Worm (Caenorhabditis elegans) whole organism, L4 larva: ENCODE results near the gene F37A4.3.

Experiments
- F49E8.2 ChIP-seq: sonication (generic microtip); optimal IDR thresholded peaks from 2 replicates; lab custom pipeline; 2016; ENCODE audit warnings: missing compliant biosample characterization, mild to moderate bottlenecking, missing genetic modification characterization, borderline replicate concordance
- ama-1 ChIP-seq: fragments of 150-350 bp; optimal IDR thresholded peaks from 2 replicates; lab custom pipeline; 2014; ENCODE audit warnings: inconsistent platforms, mixed read lengths
- ceh-28 ChIP-seq: fragments of 150-350 bp; optimal IDR thresholded peaks from 2 replicates; lab custom pipeline; 2014; ENCODE audit warnings: missing biosample characterization, missing genetic modification reagents, missing genetic modification characterization
- lsy-2 ChIP-seq, 2 experiments: fragments of 150-350 bp in 1 of 2; sonication (generic microtip) in 1 of 2; optimal IDR thresholded peaks; 2 replicates each; lab custom pipeline; 2014 to 2017; ENCODE audit warnings: missing biosample characterization in 2 of 2, missing genetic modification characterization in 2 of 2
- pha-4 ChIP-seq, 2 experiments: fragments of 150-350 bp in 1 of 2; fragments of 200-800 bp in 1 of 2; sonication (Bioruptor generic) in 1 of 2; IDR thresholded peaks in 1 of 2; optimal IDR thresholded peaks in 1 of 2; 2 replicates each; pipeline versions ENCODE4 v1.3.6 to Lab custom; 2014 to 2022; ENCODE audit warnings: missing genetic modification characterization in 2 of 2, missing genetic modification reagents in 2 of 2, missing biosample characterization in 1 of 2, missing compliant biosample characterization in 1 of 2
- pqm-1 ChIP-seq: sonication (generic microtip); optimal IDR thresholded peaks from 2 replicates; lab custom pipeline; 2017; ENCODE audit warnings: missing biosample characterization, missing genetic modification characterization
- tag-97 ChIP-seq: fragments of 200-800 bp; sonication (Bioruptor generic); IDR thresholded peaks from 2 replicates; pipeline ENCODE4 v1.3.6; 2022; ENCODE audit warnings: missing genetic modification characterization, missing compliant biosample characterization
- unc-130 ChIP-seq: sonication (generic microtip); optimal IDR thresholded peaks from 2 replicates; lab custom pipeline; 2016; ENCODE audit warnings: missing genetic modification reagents, missing genetic modification characterization, missing compliant biosample characterization

DNA sequence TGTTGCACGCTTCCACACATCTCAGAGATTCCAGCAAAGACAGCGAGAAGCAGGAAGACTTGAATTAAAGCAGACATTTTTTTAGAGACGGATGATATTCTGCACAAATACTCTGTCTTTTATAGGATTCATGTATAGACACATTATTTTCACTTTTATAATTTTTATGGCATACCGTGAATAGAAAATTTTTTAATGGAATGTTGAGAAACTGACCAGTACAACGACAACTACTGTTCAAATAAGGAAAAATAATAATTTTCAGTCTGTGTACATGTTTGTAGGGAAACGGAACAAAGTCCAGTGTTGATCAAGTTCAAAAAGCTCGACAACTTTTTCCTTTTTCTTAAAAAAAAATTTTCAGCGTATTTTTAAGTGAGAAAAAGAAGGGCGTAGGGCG lies 18.2 kb downstream of the F37A4.3 start, which contains the start of gene Y102E9.6:
- TF ChIP-seq ceh-28 (tag; lab: Kevin White, UChicago) (no peak), tag-97 (no peak), lsy-2 (tag; optimal IDR thresholded peaks at IDR 0.05; lab: Kevin White, UChicago) (no peak), pha-4 (GFP tag; IDR thresholded peaks at IDR 0.05; lab: Robert Waterston, UW) (no peak), pha-4 (tag; optimal IDR thresholded peaks at IDR 0.05; lab: Kevin White, UChicago) (no peak), ama-1 (no peak), pqm-1 (no peak), F49E8.2 (no peak), unc-130 (GFP tag; lab: Kevin White, UChicago) (no peak)
